Worm (Caenorhabditis elegans) whole organism, young adult: ENCODE measurements around the gene exos-4.1.

Experiments used
- B0019.2 ChIP-seq: fragments of 200-800 bp; sonication (Bioruptor generic); conservative IDR thresholded peaks from 2 replicates; pipeline ENCODE4 v1.3.6; 2022; ENCODE audit warnings: missing genetic modification reagents, missing genetic modification characterization, missing compliant biosample characterization
- F10E7.11 ChIP-seq: sonication (generic microtip); optimal IDR thresholded peaks from 2 replicates; lab custom pipeline; 2017; ENCODE audit warnings: mild to moderate bottlenecking, missing genetic modification characterization, moderate library complexity, missing compliant biosample characterization
- bed-2 ChIP-seq: fragments of 200-800 bp; sonication (Bioruptor generic); IDR thresholded peaks from 2 replicates; pipeline ENCODE4 v1.3.6; 2022; ENCODE audit warnings: missing genetic modification reagents, missing genetic modification characterization, missing compliant biosample characterization
- ceh-58 ChIP-seq: fragments of 200-800 bp; sonication (Bioruptor generic); IDR thresholded peaks from 2 replicates; pipeline ENCODE4 v1.3.6; 2022; ENCODE audit warnings: missing genetic modification characterization, missing compliant biosample characterization
- die-1 ChIP-seq: sonication (generic microtip); optimal IDR thresholded peaks from 2 replicates; lab custom pipeline; 2016; ENCODE audit warnings: missing genotype, mild to moderate bottlenecking, missing genetic modification characterization, missing compliant biosample characterization
- lin-35 ChIP-seq, 3 experiments: fragments of 150-350 bp in 2 of 3; sonication (generic microtip) in 1 of 3; optimal IDR thresholded peaks; 2 replicates each; lab custom pipeline; 2014 to 2018; ENCODE audit warnings: missing biosample characterization in 3 of 3, missing genetic modification characterization in 3 of 3, missing genetic modification reagents in 3 of 3
- lin-40 ChIP-seq: sonication (generic microtip); optimal IDR thresholded peaks from 2 replicates; lab custom pipeline; 2016; ENCODE audit warnings: missing genetic modification characterization, mild to moderate bottlenecking, missing compliant biosample characterization, missing genotype, missing genetic modification reagents
- lsy-27 ChIP-seq: sonication (generic microtip); optimal IDR thresholded peaks from 2 replicates; lab custom pipeline; 2017; ENCODE audit warnings: missing genetic modification characterization, mild to moderate bottlenecking, missing compliant biosample characterization, antibody characterized with exemption, missing genotype, borderline replicate concordance; ENCODE audit not compliant: insufficient read depth
- madf-10 ChIP-seq: sonication (generic microtip); optimal IDR thresholded peaks from 2 replicates; lab custom pipeline; 2016; ENCODE audit warnings: mild to moderate bottlenecking, missing genetic modification characterization, missing compliant biosample characterization
- mcd-1 ChIP-seq: fragments of 200-800 bp; sonication (Bioruptor generic); IDR thresholded peaks from 2 replicates; pipeline ENCODE4 v1.3.6; 2022; ENCODE audit warnings: missing genetic modification reagents, missing genetic modification characterization, missing compliant biosample characterization
- sdz-38 ChIP-seq: sonication (generic microtip); optimal IDR thresholded peaks from 2 replicates; lab custom pipeline; 2016; ENCODE audit warnings: missing genotype, missing genetic modification characterization, missing compliant biosample characterization
- snpc-3.4 ChIP-seq: sonication (generic microtip); optimal IDR thresholded peaks from 2 replicates; lab custom pipeline; 2017; ENCODE audit warnings: missing genetic modification characterization, mild to moderate bottlenecking, missing compliant biosample characterization, antibody characterized with exemption, moderate library complexity, missing genotype, missing genetic modification reagents
- unc-62 ChIP-seq: fragments of 150-350 bp; optimal IDR thresholded peaks from 2 replicates; lab custom pipeline; 2014; ENCODE audit warnings: missing biosample characterization, missing genetic modification reagents, missing genetic modification characterization
- zim-3 ChIP-seq: sonication (generic microtip); optimal IDR thresholded peaks from 2 replicates; lab custom pipeline; 2017; ENCODE audit warnings: mild to moderate bottlenecking, missing genetic modification characterization, moderate library complexity, missing compliant biosample characterization

ce11 chrIV:13121396-13121795 is 22.6 kb downstream of the exos-4.1 start:
- TF ChIP-seq B0019.2 (GFP tag; lab: Robert Waterston, UW) (no peak), unc-62 (GFP tag; lab: Kevin White, UChicago) (no peak), F10E7.11 (tag; lab: Kevin White, UChicago) (no peak), die-1 (tag; lab: Kevin White, UChicago) (no peak), zim-3 (tag; lab: Kevin White, UChicago) (no peak), mcd-1 (GFP tag; lab: Robert Waterston, UW) (no peak), ceh-58 (GFP tag; lab: Robert Waterston, UW) (no peak), lsy-27 (tag; lab: Kevin White, UChicago) (no peak), snpc-3.4 (tag; lab: Kevin White, UChicago) (no peak), lin-35 (GFP tag; optimal IDR thresholded peaks at IDR 0.05; lab: Kevin White, UChicago) (no peak), lin-40 (tag; lab: Kevin White, UChicago) (no peak), sdz-38 (no peak), bed-2 (GFP tag; lab: Robert Waterston, UW) (no peak), madf-10 (tag; lab: Kevin White, UChicago) (no peak)
